Worm (Caenorhabditis elegans) whole organism, L4/young adult: ENCODE data around the gene fbxa-32.

Experiments used
- W03F9.2 ChIP-seq: fragments of 150-350 bp; optimal IDR thresholded peaks from 2 replicates; lab custom pipeline; 2014; ENCODE audit warnings: missing biosample characterization, missing genetic modification characterization
- dao-5 ChIP-seq: sonication (generic microtip); optimal IDR thresholded peaks from 2 replicates; lab custom pipeline; 2016; ENCODE audit warnings: missing genotype, missing genetic modification characterization, moderate library complexity, missing compliant biosample characterization
- him-1 ChIP-seq: sonication (generic microtip); optimal IDR thresholded peaks from 2 replicates; lab custom pipeline; 2016; ENCODE audit warnings: missing genotype, missing genetic modification reagents, missing genetic modification characterization, missing compliant biosample characterization

ce11 chrIII:1308209-1308608, 39.2 kb upstream of the fbxa-32 start, which contains the start of gene fbxa-79:
- TF ChIP-seq him-1 (tag; lab: Kevin White, UChicago) (no peak), W03F9.2 (tag; lab: Kevin White, UChicago) (no peak), dao-5 (tag; lab: Kevin White, UChicago) (no peak)
